Fruit fly (Drosophila melanogaster) whole organism, pupa: Measurements from ENCODE around the gene CG14658.
A peak's percentile ranks its signal among the peaks of the same experiment; 100 is the strongest.

Experiments
- CG10348 ChIP-seq: fragments of 200-800 bp; sonication (Bioruptor generic); IDR thresholded peaks from 2 replicates; pipeline ENCODE4 v1.3.6; 2022; ENCODE audit warnings: missing biosample characterization, missing genetic modification characterization
- CG12605 ChIP-seq: fragments of 200-800 bp; sonication (Bioruptor generic); IDR thresholded peaks from 2 replicates; pipeline ENCODE4 v1.3.6; 2022; ENCODE audit warnings: missing biosample characterization, missing genetic modification characterization
- CG13204 ChIP-seq: fragments of 200-800 bp; sonication (Bioruptor generic); optimal IDR thresholded peaks from 2 replicates; lab custom pipeline; 2018; ENCODE audit warnings: missing biosample characterization, mild to moderate bottlenecking, missing genetic modification characterization, moderate library complexity
- CG14655 ChIP-seq: fragments of 200-800 bp; sonication (Bioruptor generic); optimal IDR thresholded peaks from 3 replicates; lab custom pipeline; 2017; ENCODE audit warnings: mild to moderate bottlenecking, missing biosample characterization, missing genetic modification reagents, missing genetic modification characterization
- CG15710 ChIP-seq: fragments of 200-800 bp; sonication (Bioruptor generic); optimal IDR thresholded peaks from 2 replicates; lab custom pipeline; 2018; ENCODE audit warnings: missing biosample characterization, mild to moderate bottlenecking, missing genetic modification characterization, moderate library complexity
- CG17806 ChIP-seq: fragments of 200-800 bp; sonication (Bioruptor generic); optimal IDR thresholded peaks from 2 replicates; lab custom pipeline; 2018; ENCODE audit warnings: missing biosample characterization, mild to moderate bottlenecking, missing genetic modification characterization, moderate library complexity
- CG32121 ChIP-seq: fragments of 200-800 bp; sonication (Bioruptor generic); IDR thresholded peaks from 2 replicates; pipeline ENCODE4 v1.3.6; 2022; ENCODE audit warnings: missing biosample characterization, missing genetic modification characterization
- CG34367 ChIP-seq: fragments of 200-800 bp; sonication (Bioruptor generic); optimal IDR thresholded peaks from 2 replicates; lab custom pipeline; 2018; ENCODE audit warnings: missing biosample characterization, mild to moderate bottlenecking, missing genetic modification characterization
- CG4496 ChIP-seq: fragments of 200-800 bp; sonication (Bioruptor generic); IDR thresholded peaks from 3 replicates; pipeline ENCODE4 v1.3.6; 2022; ENCODE audit warnings: missing biosample characterization, missing genetic modification characterization
- CG8159 ChIP-seq: fragments of 200-800 bp; sonication (Bioruptor generic); optimal IDR thresholded peaks from 3 replicates; lab custom pipeline; 2018; ENCODE audit warnings: missing biosample characterization, mild to moderate bottlenecking, missing genetic modification characterization, moderate library complexity
- CG8301 ChIP-seq: fragments of 200-800 bp; sonication (Bioruptor generic); optimal IDR thresholded peaks from 2 replicates; lab custom pipeline; 2018; ENCODE audit warnings: missing biosample characterization, mild to moderate bottlenecking, missing genetic modification characterization
- CG9948 ChIP-seq: fragments of 200-800 bp; sonication (Bioruptor generic); optimal IDR thresholded peaks from 2 replicates; lab custom pipeline; 2018; ENCODE audit warnings: missing biosample characterization, mild to moderate bottlenecking, missing genetic modification characterization, moderate library complexity
- D1 ChIP-seq: fragments of 200-800 bp; sonication (Bioruptor generic); optimal IDR thresholded peaks from 2 replicates; lab custom pipeline; 2018; ENCODE audit warnings: missing biosample characterization, mild to moderate bottlenecking, missing genetic modification characterization, moderate library complexity
- EcR ChIP-seq: fragments of 200-800 bp; sonication (Bioruptor generic); optimal IDR thresholded peaks from 3 replicates; lab custom pipeline; 2019; ENCODE audit warnings: missing biosample characterization, missing genetic modification characterization, mild to moderate bottlenecking, moderate library complexity, missing genetic modification reagents
- Ets98B ChIP-seq: fragments of 200-800 bp; sonication (Bioruptor generic); IDR thresholded peaks from 2 replicates; pipeline ENCODE4 v1.3.6; 2022; ENCODE audit warnings: missing biosample characterization, missing genetic modification characterization
- Pif1A ChIP-seq: fragments of 200-800 bp; sonication (Bioruptor generic); optimal IDR thresholded peaks from 3 replicates; lab custom pipeline; 2016; ENCODE audit warnings: missing biosample characterization, missing genetic modification characterization
- Pif1B ChIP-seq: fragments of 200-800 bp; sonication (Bioruptor generic); optimal IDR thresholded peaks from 3 replicates; lab custom pipeline; 2016; ENCODE audit warnings: missing biosample characterization, missing genetic modification characterization
- Snoo ChIP-seq: fragments of 200-800 bp; sonication (Bioruptor generic); optimal IDR thresholded peaks from 3 replicates; lab custom pipeline; 2017; ENCODE audit warnings: missing biosample characterization, mild to moderate bottlenecking, missing genetic modification characterization, inconsistent platforms
- fd96Ca ChIP-seq: fragments of 200-800 bp; sonication (Bioruptor generic); IDR thresholded peaks from 3 replicates; pipeline ENCODE4 v1.3.6; 2022; ENCODE audit warnings: missing biosample characterization, missing genetic modification characterization
- gl ChIP-seq: fragments of 200-800 bp; sonication (Bioruptor generic); optimal IDR thresholded peaks from 2 replicates; lab custom pipeline; 2018; ENCODE audit warnings: missing biosample characterization, mild to moderate bottlenecking, missing genetic modification characterization
- rn ChIP-seq: fragments of 200-800 bp; sonication (Bioruptor generic); IDR thresholded peaks from 2 replicates; pipeline ENCODE4 v1.3.6; 2022; ENCODE audit warnings: missing biosample characterization, missing genetic modification characterization

CG14658 gene

dm6 chr3R:4811936-4812534 lies 18.3 kb downstream of the CG14658 start, which contains the start of the genes Hus1-like and ctrip:
Gene Hus1-like (minus strand): TSS chr3R:4812096.
Gene ctrip (minus strand): TSS chr3R:4812096.
- TF ChIP-seq EcR (GFP tag; lab: Kevin White, UChicago), result peak; percentile 27
- 0 out of 3 replicates have a peak, but pooled peaks have one; percentile 36 for TF ChIP-seq fd96Ca
- TF ChIP-seq CG12605 (GFP tag; lab: Robert Waterston, UW), result 0 out of 2 replicates have a peak, but pooled peaks have one; percentile 14
- TF ChIP-seq CG15710, result no peak
- no peak for TF ChIP-seq CG17806 (tag; lab: Kevin White, UChicago)
- no peak for TF ChIP-seq CG8159 (tag; lab: Kevin White, UChicago)

dm6 chr3R:4811124-4811935 lies 19.0 kb downstream of the CG14658 start, which contains the start of gene Gmppb:
Gene Gmppb (plus strand): TSS chr3R:4811444.
- no peak for TF ChIP-seq Pif1A
- no peak for TF ChIP-seq CG10348 (GFP tag; lab: Robert Waterston, UW)
- TF ChIP-seq CG34367, result no peak
- TF ChIP-seq CG8301 (tag; lab: Kevin White, UChicago), result no peak
- TF ChIP-seq CG12605 (GFP tag; lab: Robert Waterston, UW), result no peak
- no peak for TF ChIP-seq CG14655 (GFP tag; lab: Kevin White, UChicago)
- no peak for TF ChIP-seq EcR (GFP tag; lab: Kevin White, UChicago)
- TF ChIP-seq Snoo, result no peak
- no peak for TF ChIP-seq fd96Ca
- TF ChIP-seq CG17806 (tag; lab: Kevin White, UChicago), result no peak
- no peak for TF ChIP-seq D1 (tag; lab: Kevin White, UChicago)
- TF ChIP-seq rn (GFP tag; lab: Robert Waterston, UW), result no peak
- no peak for TF ChIP-seq CG8159 (tag; lab: Kevin White, UChicago)
- TF ChIP-seq Ets98B (GFP tag; lab: Robert Waterston, UW), result no peak
- TF ChIP-seq CG9948 (tag; lab: Kevin White, UChicago), result no peak
- no peak for TF ChIP-seq CG4496
- no peak for TF ChIP-seq Pif1B

dm6 chr3R:4809944-4810653 lies 20.2 kb downstream of the CG14658 start:
- TF ChIP-seq CG8159 (tag; lab: Kevin White, UChicago), result no peak
- no peak for TF ChIP-seq CG12605 (GFP tag; lab: Robert Waterston, UW)
- peak; percentile 62; the same call in 1 of the 3 replicates for TF ChIP-seq fd96Ca
- no peak for TF ChIP-seq D1 (tag; lab: Kevin White, UChicago)
- TF ChIP-seq CG10348 (GFP tag; lab: Robert Waterston, UW), result no peak
- TF ChIP-seq CG9948 (tag; lab: Kevin White, UChicago), result no peak
- TF ChIP-seq CG4496, result peak; percentile 80
- peak; percentile 70 for TF ChIP-seq gl (tag; lab: Kevin White, UChicago)
- TF ChIP-seq CG15710, result peak; percentile 29
- TF ChIP-seq CG34367, result no peak
- TF ChIP-seq CG17806 (tag; lab: Kevin White, UChicago), result peak; percentile 26
- no peak for TF ChIP-seq CG14655 (GFP tag; lab: Kevin White, UChicago)
- no peak for TF ChIP-seq Ets98B (GFP tag; lab: Robert Waterston, UW)
- peak; percentile 99 for TF ChIP-seq EcR (GFP tag; lab: Kevin White, UChicago)
- TF ChIP-seq Pif1B, result peak; percentile 20
- no peak for TF ChIP-seq CG8301 (tag; lab: Kevin White, UChicago)
- TF ChIP-seq Pif1A, result peak; percentile 20
- TF ChIP-seq Snoo, result no peak
- TF ChIP-seq CG13204 (GFP tag; lab: Kevin White, UChicago), result peak; percentile 76
- TF ChIP-seq CG32121, result no peak
- TF ChIP-seq rn (GFP tag; lab: Robert Waterston, UW), result no peak

dm6 chr3R:4807582-4807981 lies 22.7 kb downstream of the CG14658 start:
- TF ChIP-seq EcR (GFP tag; lab: Kevin White, UChicago) (peak; percentile 73), CG4496 (no peak), CG34367 (no peak), CG8159 (tag; lab: Kevin White, UChicago) (no peak)

dm6 chr3R:4806318-4806757 lies 24.0 kb downstream of the CG14658 start:
- 0 out of 3 replicates have a peak, but pooled peaks have one; percentile 15 for TF ChIP-seq CG4496
- peak; percentile 19; the same call in 1 of the 3 replicates for TF ChIP-seq fd96Ca
- TF ChIP-seq CG15710, result no peak
- peak; percentile 10 for TF ChIP-seq CG17806 (tag; lab: Kevin White, UChicago)
- TF ChIP-seq CG12605 (GFP tag; lab: Robert Waterston, UW), result peak; percentile 74
- TF ChIP-seq CG34367, result peak; percentile 13
- TF ChIP-seq Ets98B (GFP tag; lab: Robert Waterston, UW), result peak; percentile 27; the same call in 1 of the 2 replicates
- TF ChIP-seq Pif1A, result peak; percentile 43
- TF ChIP-seq CG13204 (GFP tag; lab: Kevin White, UChicago), result peak; percentile 59
- no peak for TF ChIP-seq CG14655 (GFP tag; lab: Kevin White, UChicago)
- peak; percentile 57 for TF ChIP-seq Snoo
- TF ChIP-seq D1 (tag; lab: Kevin White, UChicago), result no peak
- peak; percentile 23 for TF ChIP-seq gl (tag; lab: Kevin White, UChicago)
- no peak for TF ChIP-seq CG8301 (tag; lab: Kevin White, UChicago)
- TF ChIP-seq EcR (GFP tag; lab: Kevin White, UChicago), result peak; percentile 96
- TF ChIP-seq CG32121, result 0 out of 2 replicates have a peak, but pooled peaks have one; percentile 11
- peak; percentile 3 for TF ChIP-seq CG8159 (tag; lab: Kevin White, UChicago)
- TF ChIP-seq rn (GFP tag; lab: Robert Waterston, UW), result no peak
- peak; percentile 77 for TF ChIP-seq Pif1B
- no peak for TF ChIP-seq CG10348 (GFP tag; lab: Robert Waterston, UW)
- TF ChIP-seq CG9948 (tag; lab: Kevin White, UChicago), result no peak
